Worm (Caenorhabditis elegans) whole organism, L1 larva: ENCODE data around the gene Y97E10AR.4.

ENCODE experiments used
- ama-1 ChIP-seq: fragments of 150-350 bp; optimal IDR thresholded peaks from 2 replicates; lab custom pipeline; 2014
- egl-27 ChIP-seq, 2 experiments: fragments of 150-350 bp in 1 of 2; sonication (generic microtip); optimal IDR thresholded peaks; 3 replicates each; lab custom pipeline; 2017 to 2018; ENCODE audit warnings: missing biosample characterization in 2 of 2, missing genetic modification characterization in 2 of 2, missing genetic modification reagents in 2 of 2
- elt-3 ChIP-seq, 6 experiments: fragments of 150-350 bp in 1 of 6; sonication (generic microtip); optimal IDR thresholded peaks; 2 replicates each; lab custom pipeline; 2017 to 2018; ENCODE audit warnings: missing biosample characterization in 6 of 6, missing genetic modification characterization in 6 of 6, inconsistent platforms in 1 of 6
- fkh-10 ChIP-seq: sonication (generic microtip); optimal IDR thresholded peaks from 2 replicates; lab custom pipeline; 2017; ENCODE audit warnings: missing biosample characterization, missing genetic modification reagents, missing genetic modification characterization
- hlh-17 ChIP-seq: fragments of 200-800 bp; sonication (Bioruptor generic); optimal IDR thresholded peaks from 2 replicates; lab custom pipeline; 2018; ENCODE audit warnings: missing genetic modification characterization, mild to moderate bottlenecking, missing compliant biosample characterization, moderate library complexity, borderline replicate concordance
- mab-9 ChIP-seq: fragments of 200-800 bp; sonication (Bioruptor generic); IDR thresholded peaks from 2 replicates; pipeline ENCODE4 v1.3.6; 2022; ENCODE audit warnings: missing genetic modification reagents, missing genetic modification characterization, missing compliant biosample characterization
- mep-1 ChIP-seq: fragments of 150-350 bp; optimal IDR thresholded peaks from 2 replicates; lab custom pipeline; 2014; ENCODE audit warnings: missing biosample characterization, missing genetic modification characterization
- nhr-28 ChIP-seq: fragments of 150-350 bp; optimal IDR thresholded peaks from 2 replicates; lab custom pipeline; 2014; ENCODE audit warnings: missing biosample characterization, missing genetic modification characterization
- nhr-77 ChIP-seq: fragments of 150-350 bp; optimal IDR thresholded peaks from 2 replicates; lab custom pipeline; 2014; ENCODE audit warnings: missing biosample characterization, missing genetic modification characterization
- skn-1 ChIP-seq: fragments of 150-350 bp; optimal IDR thresholded peaks from 2 replicates; lab custom pipeline; 2014; ENCODE audit warnings: missing biosample characterization, missing genetic modification characterization
- snpc-4 ChIP-seq: fragments of 150-350 bp; optimal IDR thresholded peaks from 2 replicates; lab custom pipeline; 2014; ENCODE audit warnings: missing biosample characterization, missing genetic modification characterization
- snu-23 ChIP-seq: sonication (generic microtip); optimal IDR thresholded peaks from 2 replicates; lab custom pipeline; 2016; ENCODE audit warnings: missing genetic modification characterization, missing compliant biosample characterization
- ztf-11 ChIP-seq, 2 experiments: sonication (generic microtip); optimal IDR thresholded peaks; 2 replicates each; lab custom pipeline; 2016 to 2017; ENCODE audit warnings: missing genetic modification characterization in 2 of 2, missing biosample characterization in 1 of 2, missing compliant biosample characterization in 1 of 2

- TF ChIP-seq hlh-17 (no peak), skn-1 (tag; lab: Kevin White, UChicago) (no peak), ztf-11 (tag; optimal IDR thresholded peaks at IDR 0.05; lab: Kevin White, UChicago) (no peak), egl-27 (tag; optimal IDR thresholded peaks at IDR 0.05; lab: Kevin White, UChicago) (no peak), snu-23 (GFP tag; lab: Kevin White, UChicago) (no peak), elt-3 (tag; optimal IDR thresholded peaks at IDR 0.05; lab: Kevin White, UChicago) (no peak), nhr-28 (tag; lab: Kevin White, UChicago) (no peak), nhr-77 (tag; lab: Kevin White, UChicago) (no peak), ama-1 (lab: Kevin White, UChicago) (no peak), fkh-10 (GFP tag; lab: Kevin White, UChicago) (no peak), snpc-4 (tag; lab: Kevin White, UChicago) (no peak), mep-1 (tag; lab: Kevin White, UChicago) (no peak), mab-9 (no peak)
These were observed 31.4 kb upstream of the Y97E10AR.4 start for ce11 chrV:8041336-8041868.
